Worm (Caenorhabditis elegans) whole organism, L2 larva: ENCODE data around the gene srx-16.

Experiments
- crh-2 ChIP-seq: sonication (generic microtip); optimal IDR thresholded peaks from 2 replicates; lab custom pipeline; 2017; ENCODE audit warnings: missing biosample characterization, missing genetic modification characterization
- unc-39 ChIP-seq: fragments of 150-350 bp; optimal IDR thresholded peaks from 2 replicates; lab custom pipeline; 2014; ENCODE audit warnings: missing biosample characterization, missing genetic modification characterization

- TF ChIP-seq unc-39: no peak
- no peak for TF ChIP-seq crh-2 (tag; lab: Kevin White, UChicago)
Measured at ce11 chrV:6930284-6930683, 45.9 kb upstream of the srx-16 start.
